Fruit fly (Drosophila melanogaster) whole organism, embryonic: ENCODE results near the gene CG3902.
A peak's percentile ranks its signal among the peaks of the same experiment; 100 is the strongest.

Source experiments
- B-H1 ChIP-seq: fragments of 200-800 bp; sonication (Bioruptor generic); IDR thresholded peaks from 3 replicates; pipeline ENCODE4 v1.3.6; 2022; ENCODE audit warnings: missing biosample characterization, missing genetic modification characterization
- CG10654 ChIP-seq: fragments of 200-800 bp; sonication (Bioruptor generic); optimal IDR thresholded peaks from 2 replicates; lab custom pipeline; 2016; ENCODE audit warnings: missing biosample characterization, missing genetic modification characterization
- CG13775 ChIP-seq: fragments of 200-800 bp; sonication (Bioruptor generic); optimal IDR thresholded peaks from 3 replicates; lab custom pipeline; 2017; ENCODE audit warnings: missing biosample characterization, mild to moderate bottlenecking, missing genetic modification characterization
- CG14441 ChIP-seq: fragments of 200-800 bp; sonication (Bioruptor generic); IDR thresholded peaks from 2 replicates; pipeline ENCODE4 v1.3.6; 2022; ENCODE audit warnings: missing biosample characterization, missing genetic modification characterization
- CG14667 ChIP-seq: fragments of 200-800 bp; sonication (Bioruptor generic); IDR thresholded peaks from 2 replicates; pipeline ENCODE4 v1.3.6; 2022; ENCODE audit warnings: missing biosample characterization, missing genetic modification characterization
- CG14860 ChIP-seq: fragments of 200-800 bp; sonication (Bioruptor generic); IDR thresholded peaks from 3 replicates; pipeline ENCODE4 v1.3.6; 2022; ENCODE audit warnings: missing biosample characterization, missing genetic modification characterization; ENCODE audit not compliant: partially characterized antibody
- CG14965 ChIP-seq: fragments of 200-800 bp; sonication (Bioruptor generic); optimal IDR thresholded peaks from 2 replicates; lab custom pipeline; 2016; ENCODE audit warnings: missing biosample characterization, missing genetic modification characterization, borderline replicate concordance
- CG17802 ChIP-seq: fragments of 200-800 bp; sonication (Bioruptor generic); optimal IDR thresholded peaks from 2 replicates; lab custom pipeline; 2018; ENCODE audit warnings: missing biosample characterization, mild to moderate bottlenecking, missing genetic modification characterization, moderate library complexity
- CG17829 ChIP-seq: fragments of 200-800 bp; optimal IDR thresholded peaks from 2 replicates; lab custom pipeline; 2019; ENCODE audit warnings: missing biosample characterization, mild to moderate bottlenecking, missing genetic modification characterization, moderate library complexity
- CG1792 ChIP-seq: fragments of 200-800 bp; sonication (Bioruptor generic); optimal IDR thresholded peaks from 2 replicates; lab custom pipeline; 2016; ENCODE audit warnings: missing biosample characterization, missing genetic modification characterization
- CG30020 ChIP-seq: fragments of 200-800 bp; optimal IDR thresholded peaks from 2 replicates; lab custom pipeline; 2019; ENCODE audit warnings: missing biosample characterization, mild to moderate bottlenecking, missing genetic modification characterization, moderate library complexity
- CG3847 ChIP-seq: fragments of 200-800 bp; sonication (Bioruptor generic); IDR thresholded peaks from 2 replicates; pipeline ENCODE4 v1.3.6; 2022; ENCODE audit warnings: missing biosample characterization, missing genetic modification characterization
- CG4854 ChIP-seq: fragments of 200-800 bp; sonication (Bioruptor generic); optimal IDR thresholded peaks from 2 replicates; lab custom pipeline; 2016; ENCODE audit warnings: missing biosample characterization, missing genetic modification characterization, inconsistent platforms
- CG7556 ChIP-seq: fragments of 200-800 bp; sonication (Bioruptor generic); optimal IDR thresholded peaks from 2 replicates; lab custom pipeline; 2017; ENCODE audit warnings: missing biosample characterization, mild to moderate bottlenecking, missing genetic modification characterization
- CG7963 ChIP-seq: fragments of 200-800 bp; sonication (Bioruptor generic); IDR thresholded peaks from 3 replicates; pipeline ENCODE4 v1.3.6; 2022; ENCODE audit warnings: missing biosample characterization, missing genetic modification characterization; ENCODE audit not compliant: partially characterized antibody
- CG8089 ChIP-seq: fragments of 200-800 bp; sonication (Bioruptor generic); optimal IDR thresholded peaks from 3 replicates; lab custom pipeline; 2016; ENCODE audit warnings: missing biosample characterization, missing genetic modification characterization
- CG8924 ChIP-seq: fragments of 200-800 bp; optimal IDR thresholded peaks from 3 replicates; lab custom pipeline; 2019; ENCODE audit warnings: missing biosample characterization, mild to moderate bottlenecking, missing genetic modification characterization, moderate library complexity
- CG9437 ChIP-seq: fragments of 200-800 bp; sonication (Bioruptor generic); optimal IDR thresholded peaks from 2 replicates; lab custom pipeline; 2018; ENCODE audit warnings: missing biosample characterization, mild to moderate bottlenecking, missing genetic modification characterization
- CHES-1-like ChIP-seq: fragments of 200-800 bp; sonication (Bioruptor generic); optimal IDR thresholded peaks from 2 replicates; lab custom pipeline; 2016; ENCODE audit warnings: missing biosample characterization, missing genetic modification characterization
- CTCF ChIP-seq: fragments of 200-800 bp; sonication (Bioruptor generic); optimal IDR thresholded peaks from 2 replicates; lab custom pipeline; 2017; ENCODE audit warnings: missing biosample characterization, mild to moderate bottlenecking, missing genetic modification characterization, moderate library complexity
- Ets65A ChIP-seq: fragments of 200-800 bp; sonication (Bioruptor generic); peaks from one replicate; lab custom pipeline; 2016; ENCODE audit warnings: missing biosample characterization, missing genetic modification characterization
- Gug ChIP-seq: fragments of 200-800 bp; sonication (Bioruptor generic); IDR thresholded peaks from 4 replicates; pipeline ENCODE4 v1.3.6; 2022; ENCODE audit warnings: missing biosample characterization, missing genetic modification characterization
- HHEX ChIP-seq: fragments of 200-800 bp; sonication (Bioruptor generic); optimal IDR thresholded peaks from 3 replicates; lab custom pipeline; 2017; ENCODE audit warnings: missing biosample characterization, mild to moderate bottlenecking, missing genetic modification characterization, missing genetic modification reagents
- HLH54F ChIP-seq: fragments of 200-800 bp; sonication (Bioruptor generic); optimal IDR thresholded peaks from 3 replicates; lab custom pipeline; 2016; ENCODE audit warnings: missing biosample characterization, missing genetic modification characterization
- Hand ChIP-seq: fragments of 200-800 bp; sonication (Bioruptor generic); optimal IDR thresholded peaks from 2 replicates; lab custom pipeline; 2017; ENCODE audit warnings: mild to moderate bottlenecking, missing biosample characterization, missing genetic modification reagents, missing genetic modification characterization
- HmgZ ChIP-seq: fragments of 200-800 bp; sonication (Bioruptor generic); optimal IDR thresholded peaks from 2 replicates; lab custom pipeline; 2018; ENCODE audit warnings: missing biosample characterization, mild to moderate bottlenecking, missing genetic modification characterization
- Hmr ChIP-seq: fragments of 200-800 bp; sonication (Bioruptor generic); optimal IDR thresholded peaks from 3 replicates; lab custom pipeline; 2017; ENCODE audit warnings: mild to moderate bottlenecking, missing biosample characterization, missing genetic modification reagents, missing genetic modification characterization
- Hmx ChIP-seq: fragments of 200-800 bp; sonication (Bioruptor generic); optimal IDR thresholded peaks from 2 replicates; lab custom pipeline; 2016; ENCODE audit warnings: missing biosample characterization, missing genetic modification characterization
- Lpt ChIP-seq: fragments of >200 bp; optimal IDR thresholded peaks from 2 replicates; lab custom pipeline; 2018; ENCODE audit warnings: missing biosample characterization, missing genetic modification characterization
- Nf-YA ChIP-seq: fragments of 200-800 bp; sonication (Bioruptor generic); IDR thresholded peaks from 2 replicates; pipeline ENCODE4 v1.3.6; 2022; ENCODE audit warnings: missing biosample characterization, missing genetic modification characterization
- NfI ChIP-seq: fragments of 200-800 bp; sonication (Bioruptor generic); optimal IDR thresholded peaks from 3 replicates; lab custom pipeline; 2018; ENCODE audit warnings: missing biosample characterization, mild to moderate bottlenecking, missing genetic modification characterization, moderate library complexity
- Oli ChIP-seq: fragments of 200-800 bp; sonication (Bioruptor generic); optimal IDR thresholded peaks from 2 replicates; lab custom pipeline; 2018; ENCODE audit warnings: missing biosample characterization, mild to moderate bottlenecking, missing genetic modification characterization, moderate library complexity
- Side ChIP-seq: fragments of 200-800 bp; sonication (Bioruptor generic); optimal IDR thresholded peaks from 2 replicates; lab custom pipeline; 2016; ENCODE audit warnings: missing biosample characterization, missing genetic modification characterization
- Spps ChIP-seq: fragments of 200-800 bp; sonication (Bioruptor generic); optimal IDR thresholded peaks from 2 replicates; lab custom pipeline; 2018; ENCODE audit warnings: missing biosample characterization, mild to moderate bottlenecking, missing genetic modification characterization
- Xbp1 ChIP-seq: fragments of 200-800 bp; sonication (Bioruptor generic); optimal IDR thresholded peaks from 3 replicates; lab custom pipeline; 2016; ENCODE audit warnings: missing biosample characterization, mild to moderate bottlenecking, missing genetic modification characterization
- Xrp1 ChIP-seq: fragments of 200-800 bp; sonication (Bioruptor generic); IDR thresholded peaks from 2 replicates; pipeline ENCODE4 v1.3.6; 2022; ENCODE audit warnings: missing biosample characterization, missing genetic modification characterization
- al ChIP-seq: fragments of 200-800 bp; sonication (Bioruptor generic); IDR thresholded peaks from 2 replicates; pipeline ENCODE4 v1.3.6; 2022; ENCODE audit warnings: missing biosample characterization, missing genetic modification characterization
- az2 ChIP-seq: fragments of 200-800 bp; sonication (Bioruptor generic); optimal IDR thresholded peaks from 3 replicates; lab custom pipeline; 2016; ENCODE audit warnings: missing biosample characterization, missing genetic modification characterization
- cato ChIP-seq: fragments of 200-800 bp; sonication (Bioruptor generic); optimal IDR thresholded peaks from 2 replicates; lab custom pipeline; 2016; ENCODE audit warnings: missing biosample characterization, missing genetic modification characterization, borderline replicate concordance
- dpn ChIP-seq, 2 experiments: fragments of 200-800 bp; sonication (Bioruptor generic); optimal IDR thresholded peaks; 3 replicates each; lab custom pipeline; 2016; ENCODE audit warnings: missing biosample characterization in 2 of 2, missing genetic modification characterization in 2 of 2
- gem ChIP-seq: fragments of 200-800 bp; sonication (Bioruptor generic); optimal IDR thresholded peaks from 2 replicates; lab custom pipeline; 2019; ENCODE audit warnings: missing biosample characterization, mild to moderate bottlenecking, missing genetic modification characterization, moderate library complexity
- kah ChIP-seq: fragments of 200-800 bp; sonication (Bioruptor generic); optimal IDR thresholded peaks from 2 replicates; lab custom pipeline; 2018; ENCODE audit warnings: missing biosample characterization, mild to moderate bottlenecking, missing genetic modification characterization
- ken ChIP-seq: fragments of 200-800 bp; sonication (Bioruptor generic); IDR thresholded peaks from 3 replicates; pipeline ENCODE4 v1.3.6; 2022; ENCODE audit warnings: missing biosample characterization, missing genetic modification characterization
- lola ChIP-seq, 3 experiments: fragments of >200 bp in 2 of 3; fragments of 200-800 bp in 1 of 3; sonication (Bioruptor generic) in 1 of 3; optimal IDR thresholded peaks; 2 replicates each; lab custom pipeline; 2017 to 2019; ENCODE audit warnings: missing biosample characterization in 3 of 3, missing genetic modification characterization in 3 of 3, mild to moderate bottlenecking in 1 of 3, moderate library complexity in 1 of 3
- pb ChIP-seq: fragments of 200-800 bp; sonication (Bioruptor generic); optimal IDR thresholded peaks from 3 replicates; lab custom pipeline; 2016; ENCODE audit warnings: missing biosample characterization, missing genetic modification characterization
- row ChIP-seq: fragments of 200-800 bp; sonication (Bioruptor generic); IDR thresholded peaks from 3 replicates; pipeline ENCODE4 v1.3.6; 2022; ENCODE audit warnings: missing biosample characterization, missing genetic modification characterization
- scrt ChIP-seq: fragments of 200-800 bp; sonication (Bioruptor generic); optimal IDR thresholded peaks from 2 replicates; lab custom pipeline; 2018; ENCODE audit warnings: missing biosample characterization, mild to moderate bottlenecking, missing genetic modification characterization, moderate library complexity
- slp2 ChIP-seq: fragments of 200-800 bp; sonication (Bioruptor generic); optimal IDR thresholded peaks from 2 replicates; lab custom pipeline; 2016; ENCODE audit warnings: missing biosample characterization, missing genetic modification characterization
- sr ChIP-seq: fragments of 200-800 bp; sonication (Bioruptor generic); IDR thresholded peaks from 3 replicates; pipeline ENCODE4 v1.3.6; 2022; ENCODE audit warnings: missing biosample characterization, missing genetic modification characterization
- stwl ChIP-seq: fragments of 200-800 bp; sonication (Bioruptor generic); optimal IDR thresholded peaks from 3 replicates; lab custom pipeline; 2018; ENCODE audit warnings: missing biosample characterization, mild to moderate bottlenecking, missing genetic modification characterization, moderate library complexity
- tx ChIP-seq: fragments of 200-800 bp; sonication (Bioruptor generic); optimal IDR thresholded peaks from 2 replicates; lab custom pipeline; 2016; ENCODE audit warnings: missing biosample characterization, missing genetic modification characterization

Gene CG3902

DNA sequence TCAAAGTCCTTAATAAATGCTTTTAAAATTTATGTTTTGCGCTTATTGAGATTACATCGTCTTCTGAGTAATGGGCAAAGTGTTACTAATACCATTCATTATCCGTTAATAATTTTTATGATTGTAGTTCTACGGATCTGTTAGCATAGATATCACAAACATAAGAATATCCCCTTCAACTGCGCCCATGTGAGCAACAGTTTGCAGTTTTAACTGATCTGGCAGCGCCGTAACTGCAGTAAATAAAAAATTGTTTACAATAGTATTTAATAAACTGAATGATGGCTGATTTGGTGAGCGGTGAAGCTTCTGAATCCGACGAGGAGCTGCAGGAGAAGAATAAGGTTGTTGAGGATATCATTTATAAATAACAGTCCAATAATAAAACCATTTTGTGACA, 28.1 kb downstream of the CG3902 start, which contains the start of gene Blos3 (continued):
- peak; percentile 22 for TF ChIP-seq CG17802
- peak; percentile 7 for TF ChIP-seq CHES-1-like (GFP tag; lab: Kevin White, UChicago)
- TF ChIP-seq Oli, result peak; percentile 15
- TF ChIP-seq row (GFP tag; lab: Robert Waterston, UW), result peak; percentile 67
- no peak for TF ChIP-seq Hand (GFP tag; lab: Kevin White, UChicago)
- peak; percentile 19 for TF ChIP-seq HLH54F
- no peak for TF ChIP-seq B-H1 (GFP tag; lab: Robert Waterston, UW)
- peak; percentile 45 for TF ChIP-seq CG17829 (tag; lab: Kevin White, UChicago)
- peak; percentile 62 for TF ChIP-seq az2 (GFP tag; lab: Kevin White, UChicago)
- 0 out of 2 replicates have a peak, but pooled peaks have one; percentile 6 for TF ChIP-seq CG3847
- peak; percentile 37 for TF ChIP-seq CG7556 (GFP tag; lab: Kevin White, UChicago)
- peak; percentile 30 for TF ChIP-seq CG8089 (GFP tag; lab: Kevin White, UChicago)
- TF ChIP-seq CG9437 (GFP tag; lab: Kevin White, UChicago), result peak; percentile 13
- no peak for TF ChIP-seq CG14441 (GFP tag; lab: Robert Waterston, UW)
- TF ChIP-seq Xrp1 (GFP tag; lab: Robert Waterston, UW), result peak; percentile 40; the same call in 1 of the 2 replicates
- peak; percentile 15 for TF ChIP-seq CG13775
- peak; percentile 52 for TF ChIP-seq CG4854
- no peak for TF ChIP-seq Nf-YA
- no peak for TF ChIP-seq pb
- no peak for TF ChIP-seq sr (GFP tag; lab: Robert Waterston, UW)
- TF ChIP-seq Hmx (GFP tag; lab: Kevin White, UChicago), result peak; percentile 41
- peak; percentile 61 for TF ChIP-seq Xbp1 (GFP tag; lab: Kevin White, UChicago)
- peak; percentile 76 for TF ChIP-seq gem (tag; lab: Kevin White, UChicago)
- peak; percentile 88 for TF ChIP-seq Ets65A (GFP tag; lab: Kevin White, UChicago)
- TF ChIP-seq lola (GFP tag; optimal IDR thresholded peaks at IDR 0.05; lab: Kevin White, UChicago), result peak in 1 of 3 experiments; percentile 26
- TF ChIP-seq kah (GFP tag; lab: Kevin White, UChicago), result peak; percentile 69
- peak; percentile 89 for TF ChIP-seq scrt
- peak; percentile 52 for TF ChIP-seq Hmr (GFP tag; lab: Kevin White, UChicago)
- TF ChIP-seq HHEX (GFP tag; lab: Kevin White, UChicago), result peak; percentile 37
- TF ChIP-seq CTCF, result peak; percentile 10
- TF ChIP-seq al (GFP tag; lab: Robert Waterston, UW), result peak; percentile 15; the same call in 1 of the 2 replicates
- TF ChIP-seq Spps (tag; lab: Kevin White, UChicago), result no peak
- TF ChIP-seq CG14860 (GFP tag; lab: Robert Waterston, UW), result no peak
- TF ChIP-seq CG7963 (GFP tag; lab: Robert Waterston, UW), result no peak
- no peak for TF ChIP-seq Lpt (GFP tag; lab: Kevin White, UChicago)
- TF ChIP-seq CG14965 (GFP tag; lab: Kevin White, UChicago), result no peak
- peak; percentile 4; the same call in 1 of the 2 replicates for TF ChIP-seq CG14667 (GFP tag; lab: Robert Waterston, UW)
- TF ChIP-seq CG1792 (GFP tag; lab: Kevin White, UChicago), result peak; percentile 39
- TF ChIP-seq dpn (GFP tag; optimal IDR thresholded peaks at IDR 0.05; lab: Kevin White, UChicago), result peak; percentile 43 to 56
- peak; percentile 38; the same call in 2 of the 4 replicates for TF ChIP-seq Gug (GFP tag; lab: Robert Waterston, UW)
- peak; percentile 72 for TF ChIP-seq stwl (tag; lab: Kevin White, UChicago)
- peak; percentile 2 for TF ChIP-seq cato (GFP tag; lab: Kevin White, UChicago)
- TF ChIP-seq slp2 (GFP tag; lab: Kevin White, UChicago), result peak; percentile 2
- peak; percentile 58 for TF ChIP-seq CG8924 (tag; lab: Kevin White, UChicago)
- TF ChIP-seq NfI (GFP tag; lab: Kevin White, UChicago), result peak; percentile 55
- TF ChIP-seq HmgZ (tag; lab: Kevin White, UChicago), result no peak
- TF ChIP-seq CG30020, result peak; percentile 17
- TF ChIP-seq tx (GFP tag; lab: Kevin White, UChicago), result peak; percentile 16
- TF ChIP-seq ken, result peak; percentile 67; the same call in 1 of the 3 replicates
- peak; percentile 65 for TF ChIP-seq Side
- TF ChIP-seq CG10654, result peak; percentile 20
